Worm (Caenorhabditis elegans): Measurements from ENCODE around the gene Y19D10B.8.

ce11 chrV:2325052-2325451 is 24.2 kb upstream of the Y19D10B.8 start, which contains the start of gene pud-3:
- TF ChIP-seq lsy-2 (tag; optimal IDR thresholded peaks at IDR 0.05) (no peak), drap-1 (GFP tag; optimal IDR thresholded peaks at IDR 0.05) (no peak), elt-3 (tag; optimal IDR thresholded peaks at IDR 0.05) (no peak), mep-1 (tag; optimal IDR thresholded peaks at IDR 0.05) (no peak), ztf-11 (tag; optimal IDR thresholded peaks at IDR 0.05) (no peak), nhr-12 (tag; optimal IDR thresholded peaks at IDR 0.05) (no peak)
